Worm (Caenorhabditis elegans) whole organism, L4 larva: ENCODE results near the gene srh-276.

Source experiments
- D1046.2 ChIP-seq: fragments of 200-800 bp; sonication (Bioruptor generic); IDR thresholded peaks from 2 replicates; pipeline ENCODE4 v1.3.6; 2022; ENCODE audit warnings: missing genetic modification characterization, missing compliant biosample characterization
- F26F4.8 ChIP-seq: fragments of 200-800 bp; sonication (Bioruptor generic); conservative IDR thresholded peaks from 2 replicates; pipeline ENCODE4 v1.3.6; 2022; ENCODE audit warnings: missing genetic modification characterization, missing compliant biosample characterization
- F49E8.2 ChIP-seq: sonication (generic microtip); optimal IDR thresholded peaks from 2 replicates; lab custom pipeline; 2016; ENCODE audit warnings: missing compliant biosample characterization, mild to moderate bottlenecking, missing genetic modification characterization, borderline replicate concordance
- Y105C5A.15 ChIP-seq: fragments of 200-800 bp; sonication (Bioruptor generic); IDR thresholded peaks from 2 replicates; pipeline ENCODE4 v1.3.6; 2022; ENCODE audit warnings: missing genetic modification characterization, missing compliant biosample characterization
- Y48G9A.11 ChIP-seq: fragments of 200-800 bp; sonication (Bioruptor generic); IDR thresholded peaks from 2 replicates; pipeline ENCODE4 v1.3.6; 2022; ENCODE audit warnings: missing genetic modification reagents, missing genetic modification characterization, missing compliant biosample characterization
- Y5F2A.4 ChIP-seq: fragments of 200-800 bp; sonication (Bioruptor generic); optimal IDR thresholded peaks from 2 replicates; lab custom pipeline; 2018; ENCODE audit warnings: mild to moderate bottlenecking, missing genetic modification characterization, missing compliant biosample characterization
- Y75B8A.6 ChIP-seq: fragments of 200-800 bp; sonication (Bioruptor generic); IDR thresholded peaks from 2 replicates; pipeline ENCODE4 v1.3.6; 2022; ENCODE audit warnings: missing genetic modification reagents, missing genetic modification characterization, missing compliant biosample characterization
- aha-1 ChIP-seq: fragments of 150-350 bp; peaks from one replicate; lab custom pipeline; 2014; ENCODE audit warnings: missing biosample characterization, missing genetic modification characterization
- aly-2 ChIP-seq: sonication (generic microtip); optimal IDR thresholded peaks from 2 replicates; lab custom pipeline; 2018; ENCODE audit warnings: missing biosample characterization, missing genetic modification characterization
- arid-1 ChIP-seq: fragments of 200-800 bp; sonication (Bioruptor generic); conservative IDR thresholded peaks from 2 replicates; pipeline ENCODE4 v1.3.6; 2022; ENCODE audit warnings: missing genetic modification reagents, missing genetic modification characterization, missing compliant biosample characterization
- ceh-32 ChIP-seq: sonication (generic microtip); optimal IDR thresholded peaks from 2 replicates; lab custom pipeline; 2016; ENCODE audit warnings: mild to moderate bottlenecking, missing genetic modification characterization, missing compliant biosample characterization; ENCODE audit not compliant: poor library complexity
- ces-1 ChIP-seq: fragments of 150-350 bp; sonication (generic microtip); optimal IDR thresholded peaks from 4 replicates; lab custom pipeline; 2014; ENCODE audit warnings: missing biosample characterization, missing genetic modification reagents, missing genetic modification characterization
- daf-16 ChIP-seq, 3 experiments: sonication (generic microtip); optimal IDR thresholded peaks; 2 replicates each; lab custom pipeline; 2016 to 2017; ENCODE audit warnings: missing genetic modification characterization in 3 of 3, missing genetic modification reagents in 3 of 3, mild to moderate bottlenecking in 2 of 3, missing compliant biosample characterization in 2 of 3, missing biosample characterization in 1 of 3, moderate library complexity in 1 of 3
- dmd-8 ChIP-seq: fragments of 200-800 bp; sonication (Bioruptor generic); IDR thresholded peaks from 2 replicates; pipeline ENCODE4 v1.3.6; 2022; ENCODE audit warnings: missing genetic modification characterization, missing compliant biosample characterization
- duxl-1 ChIP-seq: sonication (generic microtip); optimal IDR thresholded peaks from 2 replicates; lab custom pipeline; 2016; ENCODE audit warnings: mild to moderate bottlenecking, missing genetic modification characterization, moderate library complexity, missing compliant biosample characterization; ENCODE audit not compliant: poor library complexity
- dve-1 ChIP-seq: sonication (generic microtip); optimal IDR thresholded peaks from 2 replicates; lab custom pipeline; 2017; ENCODE audit warnings: antibody characterized with exemption, mild to moderate bottlenecking, missing genetic modification characterization, missing compliant biosample characterization; ENCODE audit not compliant: insufficient read depth
- egl-43 ChIP-seq: fragments of 200-800 bp; sonication (Bioruptor generic); IDR thresholded peaks from 2 replicates; pipeline ENCODE4 v1.3.6; 2022; ENCODE audit warnings: missing genetic modification reagents, missing genetic modification characterization, missing compliant biosample characterization
- gei-8 ChIP-seq: fragments of 200-800 bp; sonication (Bioruptor generic); optimal IDR thresholded peaks from 2 replicates; lab custom pipeline; 2018; ENCODE audit warnings: mild to moderate bottlenecking, missing genetic modification characterization, missing compliant biosample characterization
- hif-1 ChIP-seq, 2 experiments: sonication (generic microtip); optimal IDR thresholded peaks; 2 replicates each; lab custom pipeline; 2016 to 2017; ENCODE audit warnings: missing compliant biosample characterization in 2 of 2, missing genetic modification characterization in 2 of 2, missing genetic modification reagents in 2 of 2, missing genotype in 2 of 2, mild to moderate bottlenecking in 1 of 2
- hlh-11 ChIP-seq: fragments of 200-800 bp; sonication (Bioruptor generic); optimal IDR thresholded peaks from 2 replicates; lab custom pipeline; 2018; ENCODE audit warnings: mild to moderate bottlenecking, missing genetic modification characterization, missing compliant biosample characterization
- lim-7 ChIP-seq: fragments of 200-800 bp; sonication (Bioruptor generic); IDR thresholded peaks from 2 replicates; pipeline ENCODE4 v1.3.6; 2022; ENCODE audit warnings: missing genetic modification characterization, missing compliant biosample characterization
- lin-1 ChIP-seq: fragments of 200-800 bp; sonication (Bioruptor generic); IDR thresholded peaks from 2 replicates; pipeline ENCODE4 v1.3.6; 2022; ENCODE audit warnings: missing genetic modification reagents, missing genetic modification characterization, missing compliant biosample characterization
- lin-13 ChIP-seq: fragments of 150-350 bp; optimal IDR thresholded peaks from 2 replicates; lab custom pipeline; 2014; ENCODE audit warnings: missing biosample characterization, missing genetic modification reagents, missing genetic modification characterization
- lir-3 ChIP-seq: sonication (generic microtip); optimal IDR thresholded peaks from 2 replicates; lab custom pipeline; 2016; ENCODE audit warnings: mild to moderate bottlenecking, missing genetic modification characterization, missing compliant biosample characterization
- madf-5 ChIP-seq, 2 experiments: fragments of 200-800 bp; sonication (Bioruptor generic); IDR thresholded peaks; 2 replicates each; pipeline ENCODE4 v1.3.6; 2022; ENCODE audit warnings: missing compliant biosample characterization in 2 of 2, missing genetic modification characterization in 2 of 2
- mdt-29 ChIP-seq: fragments of 200-800 bp; sonication (Bioruptor generic); IDR thresholded peaks from 2 replicates; pipeline ENCODE4 v1.3.6; 2022; ENCODE audit warnings: missing genetic modification reagents, missing genetic modification characterization, missing compliant biosample characterization
- mes-2 ChIP-seq: sonication (generic microtip); optimal IDR thresholded peaks from 2 replicates; lab custom pipeline; 2016; ENCODE audit warnings: missing genotype, mild to moderate bottlenecking, missing genetic modification characterization, missing compliant biosample characterization; ENCODE audit not compliant: poor library complexity, severe bottlenecking
- nhr-76 ChIP-seq: fragments of 150-350 bp; optimal IDR thresholded peaks from 2 replicates; lab custom pipeline; 2014; ENCODE audit warnings: missing biosample characterization, missing genetic modification characterization
- pha-4 ChIP-seq, 2 experiments: fragments of 150-350 bp in 1 of 2; fragments of 200-800 bp in 1 of 2; sonication (Bioruptor generic) in 1 of 2; IDR thresholded peaks in 1 of 2; optimal IDR thresholded peaks in 1 of 2; 2 replicates each; pipeline versions ENCODE4 v1.3.6 to Lab custom; 2014 to 2022; ENCODE audit warnings: missing genetic modification characterization in 2 of 2, missing genetic modification reagents in 2 of 2, missing biosample characterization in 1 of 2, missing compliant biosample characterization in 1 of 2
- php-3 ChIP-seq: fragments of 200-800 bp; sonication (Bioruptor generic); IDR thresholded peaks from 2 replicates; pipeline ENCODE4 v1.3.6; 2022; ENCODE audit warnings: missing genetic modification reagents, missing genetic modification characterization, missing compliant biosample characterization
- set-16 ChIP-seq: fragments of 200-800 bp; sonication (Bioruptor generic); IDR thresholded peaks from 2 replicates; pipeline ENCODE4 v1.3.6; 2022; ENCODE audit warnings: missing genetic modification reagents, missing genetic modification characterization, missing compliant biosample characterization
- skn-1 ChIP-seq: fragments of 150-350 bp; optimal IDR thresholded peaks from 2 replicates; lab custom pipeline; 2014; ENCODE audit warnings: missing biosample characterization, missing genetic modification characterization
- snpc-1.2 ChIP-seq: fragments of 200-800 bp; sonication (Bioruptor generic); IDR thresholded peaks from 2 replicates; pipeline ENCODE4 v1.3.6; 2022; ENCODE audit warnings: missing genetic modification reagents, missing genetic modification characterization, missing compliant biosample characterization
- spr-1 ChIP-seq: sonication (generic microtip); optimal IDR thresholded peaks from 2 replicates; lab custom pipeline; 2016; ENCODE audit warnings: mild to moderate bottlenecking, missing genetic modification characterization, missing compliant biosample characterization
- spr-3 ChIP-seq: fragments of 200-800 bp; sonication (Bioruptor generic); optimal IDR thresholded peaks from 2 replicates; lab custom pipeline; 2018; ENCODE audit warnings: mild to moderate bottlenecking, missing genetic modification characterization, missing compliant biosample characterization
- tra-1 ChIP-seq: fragments of 200-800 bp; sonication (Bioruptor generic); IDR thresholded peaks from 2 replicates; pipeline ENCODE4 v1.3.6; 2022; ENCODE audit warnings: missing genetic modification reagents, missing genetic modification characterization, missing compliant biosample characterization
- unc-130 ChIP-seq: sonication (generic microtip); optimal IDR thresholded peaks from 2 replicates; lab custom pipeline; 2016; ENCODE audit warnings: missing genetic modification reagents, missing genetic modification characterization, missing compliant biosample characterization
- unc-62 ChIP-seq, 3 experiments: fragments of 150-350 bp in 1 of 3; sonication (generic microtip); optimal IDR thresholded peaks in 2 of 3; peaks in 1 of 3; 1 replicate in 1 of 3; 2 replicates in 2 of 3; lab custom pipeline; 2014 to 2017; ENCODE audit warnings: missing biosample characterization in 3 of 3, missing genetic modification characterization in 3 of 3, missing genetic modification reagents in 3 of 3, missing genotype in 1 of 3
- vab-7 ChIP-seq: fragments of 200-800 bp; sonication (Bioruptor generic); IDR thresholded peaks from 2 replicates; pipeline ENCODE4 v1.3.6; 2022; ENCODE audit warnings: missing genetic modification reagents, missing genetic modification characterization, missing compliant biosample characterization

srh-276 gene

DNA sequence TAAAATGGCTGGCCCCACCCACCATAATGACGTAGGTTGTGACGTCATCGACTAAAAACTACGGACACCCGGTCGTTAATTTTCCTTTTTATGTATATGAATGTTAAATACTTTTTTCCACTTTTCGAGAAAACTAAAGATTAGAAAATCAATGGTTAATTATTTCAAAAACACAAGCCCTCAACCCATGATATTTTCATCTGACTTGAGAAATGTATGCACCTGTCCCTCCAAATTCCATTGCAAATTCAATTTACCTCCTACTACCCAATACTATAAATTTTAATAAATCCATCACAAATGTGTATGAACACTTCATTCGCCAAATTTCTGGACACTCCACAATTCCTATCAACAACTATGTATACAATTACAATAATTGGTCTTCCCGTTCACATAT lies at the start of gene srh-276:
Gene srh-276 (plus strand): TSS at position 301 of the 400 bp plus-strand sequence.
- TF ChIP-seq unc-62 (GFP tag; optimal IDR thresholded peaks at IDR 0.05 in 1 of 2; lab: Kevin White, UChicago) (peak in 1 of 2 experiments; percentile 8), unc-62 (tag; optimal IDR thresholded peaks at IDR 0.05; lab: Kevin White, UChicago) (no peak), Y48G9A.11 (GFP tag; lab: Robert Waterston, UW) (no peak)

DNA sequence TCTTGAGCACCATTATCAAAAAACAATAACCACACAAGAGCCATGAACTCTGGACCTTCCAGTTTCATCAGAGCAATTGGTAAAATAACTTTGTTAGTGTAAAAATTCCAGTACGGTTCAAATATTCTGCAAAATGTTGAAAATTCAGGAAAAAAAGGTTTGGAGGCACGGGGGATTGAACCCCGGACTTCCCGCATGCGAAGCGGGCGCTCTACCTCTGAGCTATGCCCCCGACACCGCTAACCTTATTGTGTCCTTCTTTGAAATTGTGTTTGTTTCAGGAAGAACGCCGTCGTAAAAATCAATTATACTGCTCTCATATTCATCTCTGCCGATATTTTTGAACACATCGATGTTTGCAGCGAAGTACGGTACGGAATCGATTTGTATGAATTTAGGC lies 49.3 kb upstream of the srh-276 start:
- peak; percentile 83 for TF ChIP-seq egl-43 (GFP tag; lab: Robert Waterston, UW)
- no peak for TF ChIP-seq tra-1 (GFP tag; lab: Robert Waterston, UW)
- TF ChIP-seq nhr-76 (tag; lab: Kevin White, UChicago), result no peak
- TF ChIP-seq ces-1 (GFP tag; lab: Kevin White, UChicago), result no peak
- TF ChIP-seq F49E8.2, result no peak
- TF ChIP-seq snpc-1.2 (GFP tag; lab: Robert Waterston, UW), result 0 out of 2 replicates have a peak, but pooled peaks have one; percentile 51
- TF ChIP-seq duxl-1 (tag; lab: Kevin White, UChicago), result peak; percentile 14
- peak; percentile 49 for TF ChIP-seq mes-2 (tag; lab: Kevin White, UChicago)
- no peak for TF ChIP-seq set-16 (GFP tag; lab: Robert Waterston, UW)
- TF ChIP-seq Y105C5A.15 (GFP tag; lab: Robert Waterston, UW), result no peak
- TF ChIP-seq hlh-11 (tag; lab: Kevin White, UChicago), result peak; percentile 2
- TF ChIP-seq lim-7, result peak; percentile 68
- TF ChIP-seq lin-13 (GFP tag; lab: Kevin White, UChicago), result no peak
- TF ChIP-seq vab-7 (GFP tag; lab: Robert Waterston, UW), result 0 out of 2 replicates have a peak, but pooled peaks have one; percentile 28
- TF ChIP-seq D1046.2 (GFP tag; lab: Robert Waterston, UW), result no peak
- TF ChIP-seq lir-3 (tag; lab: Kevin White, UChicago), result no peak
- no peak for TF ChIP-seq php-3
- TF ChIP-seq hif-1 (tag; optimal IDR thresholded peaks at IDR 0.05; lab: Kevin White, UChicago), result no peak
- peak; percentile 56; the same call in 1 of the 2 replicates for TF ChIP-seq arid-1 (GFP tag; lab: Robert Waterston, UW)
- TF ChIP-seq gei-8 (GFP tag; lab: Kevin White, UChicago), result peak; percentile 42
- 0 out of 2 replicates have a peak, but pooled peaks have one; percentile 32 for TF ChIP-seq lin-1 (GFP tag; lab: Robert Waterston, UW)
- no peak for TF ChIP-seq ceh-32 (tag; lab: Kevin White, UChicago)
- 0 out of 2 replicates have a peak, but pooled peaks have one; percentile 10 for TF ChIP-seq F26F4.8 (GFP tag; lab: Robert Waterston, UW)
- TF ChIP-seq dmd-8 (GFP tag; lab: Robert Waterston, UW), result peak; percentile 73; the same call in 1 of the 2 replicates
- TF ChIP-seq mdt-29 (GFP tag; lab: Robert Waterston, UW), result no peak
- no peak for TF ChIP-seq skn-1 (tag; lab: Kevin White, UChicago)
- TF ChIP-seq pha-4 (GFP tag; IDR thresholded peaks at IDR 0.05; lab: Robert Waterston, UW), result peak; percentile 13; the same call in 1 of the 2 replicates
- no peak for TF ChIP-seq pha-4 (tag; optimal IDR thresholded peaks at IDR 0.05; lab: Kevin White, UChicago)
- TF ChIP-seq aha-1 (tag; lab: Kevin White, UChicago), result peak; percentile 14
- TF ChIP-seq daf-16 (GFP tag; optimal IDR thresholded peaks at IDR 0.05; lab: Kevin White, UChicago), result peak in 1 of 2 experiments; percentile 7
- TF ChIP-seq daf-16 (tag; optimal IDR thresholded peaks at IDR 0.05; lab: Kevin White, UChicago), result peak; percentile 22
- no peak for TF ChIP-seq Y5F2A.4 (GFP tag; lab: Kevin White, UChicago)
- peak in 1 of 2 experiments; percentile 32; a peak in 1 of 4 replicates for TF ChIP-seq madf-5 (GFP tag; IDR thresholded peaks at IDR 0.05; lab: Robert Waterston, UW)
- no peak for TF ChIP-seq spr-3
- peak; percentile 36 for TF ChIP-seq spr-1 (tag; lab: Kevin White, UChicago)
- TF ChIP-seq dve-1, result peak; percentile 21
- peak; percentile 40; the same call in 1 of the 2 replicates for TF ChIP-seq Y75B8A.6
- TF ChIP-seq aly-2 (tag; lab: Kevin White, UChicago), result no peak
- peak; percentile 12 for TF ChIP-seq unc-130
